Fruit fly (Drosophila melanogaster): ENCODE measurements around the gene hook.

The hook gene

DNA sequence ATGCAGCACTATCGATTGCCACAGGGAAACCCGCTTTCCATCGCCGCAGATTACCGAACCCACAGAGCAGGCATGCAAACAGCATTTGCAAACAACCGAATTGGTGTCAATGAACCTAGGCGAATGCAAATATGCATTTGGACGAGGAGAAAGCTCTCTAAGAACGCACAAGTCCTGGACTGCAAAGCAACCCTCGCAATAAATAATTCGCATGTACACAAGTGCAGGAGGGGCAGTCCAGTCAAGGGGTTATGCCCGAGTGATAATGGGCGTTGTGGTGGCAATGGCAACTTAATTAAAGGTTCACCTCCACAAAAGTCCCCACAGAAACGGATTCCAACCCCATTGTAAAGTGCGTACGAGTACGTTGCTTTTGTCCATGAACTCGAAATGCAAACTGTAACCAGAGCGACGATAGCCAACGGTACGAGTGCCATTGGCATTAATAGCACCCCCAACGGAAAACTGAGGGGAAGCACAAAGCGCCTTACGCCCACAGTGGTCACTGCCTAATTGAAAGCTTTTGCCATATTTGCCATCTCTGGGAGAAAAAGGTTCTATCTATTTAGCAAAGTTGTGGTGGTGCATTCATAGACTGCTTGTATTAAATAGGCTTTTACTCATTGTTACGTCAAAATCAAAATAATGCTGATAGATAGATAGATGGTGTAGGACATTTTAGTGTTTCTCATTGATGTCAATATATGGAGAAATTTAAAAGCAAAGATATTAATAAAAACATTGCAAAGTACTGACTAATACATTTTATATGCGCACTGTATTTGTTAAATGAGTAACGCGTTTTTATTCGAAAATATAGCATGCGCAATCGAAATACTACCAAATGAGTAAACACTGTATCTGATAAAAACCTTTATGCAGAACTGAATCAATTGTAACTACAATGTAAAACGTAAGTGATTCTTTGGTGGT is 50.2 kb downstream of the hook start:
- no peak for TF ChIP-seq dmrt93B (GFP tag; optimal IDR thresholded peaks at IDR 0.05)
- TF ChIP-seq br (GFP tag; optimal IDR thresholded peaks at IDR 0.05) = peak; percentile 28
- no peak for TF ChIP-seq dsf (GFP tag; optimal IDR thresholded peaks at IDR 0.05; ENCODE audit: borderline replicate concordance)
- no peak for TF ChIP-seq Hnf4 (GFP tag; optimal IDR thresholded peaks at IDR 0.05)
- no peak for TF ChIP-seq psq (GFP tag; optimal IDR thresholded peaks at IDR 0.05)
- no peak for TF ChIP-seq sage (GFP tag; optimal IDR thresholded peaks at IDR 0.05)
- TF ChIP-seq Dif (GFP tag; optimal IDR thresholded peaks at IDR 0.05; ENCODE audit: partially characterized antibody) = no peak
- peak; percentile 4 for TF ChIP-seq Sp1 (GFP tag; optimal IDR thresholded peaks at IDR 0.05)
- peak; percentile 23 for TF ChIP-seq tai (GFP tag; optimal IDR thresholded peaks at IDR 0.05)
- TF ChIP-seq foxo (GFP tag; optimal IDR thresholded peaks at IDR 0.05) = peak in 1 of 2 experiments; percentile 19
- TF ChIP-seq lola (GFP tag; optimal IDR thresholded peaks at IDR 0.05) = no peak
- peak; percentile 14 for TF ChIP-seq woc (GFP tag; optimal IDR thresholded peaks at IDR 0.05)
- TF ChIP-seq brk (GFP tag; optimal IDR thresholded peaks at IDR 0.05) = no peak
- TF ChIP-seq fru (GFP tag; optimal IDR thresholded peaks at IDR 0.05) = no peak
- TF ChIP-seq CG32264 (GFP tag; optimal IDR thresholded peaks at IDR 0.05) = no peak
- no peak for TF ChIP-seq Abd-B (GFP tag; optimal IDR thresholded peaks at IDR 0.05)
- TF ChIP-seq CrebA (GFP tag; optimal IDR thresholded peaks at IDR 0.05; ENCODE audit: borderline replicate concordance) = no peak
- no peak for TF ChIP-seq h (GFP tag; optimal IDR thresholded peaks at IDR 0.05)
- TF ChIP-seq Rel (GFP tag; optimal IDR thresholded peaks at IDR 0.05) = no peak
- no peak for TF ChIP-seq Rel (tag; optimal IDR thresholded peaks at IDR 0.05)
- TF ChIP-seq Myc (optimal IDR thresholded peaks at IDR 0.05) = no peak
- TF ChIP-seq jim (GFP tag; optimal IDR thresholded peaks at IDR 0.05) = no peak
- TF ChIP-seq Dfd (GFP tag; optimal IDR thresholded peaks at IDR 0.05) = no peak
- TF ChIP-seq pan (optimal IDR thresholded peaks at IDR 0.05) = no peak
- peak; percentile 11 for TF ChIP-seq HLH106 (tag; optimal IDR thresholded peaks at IDR 0.05)

DNA sequence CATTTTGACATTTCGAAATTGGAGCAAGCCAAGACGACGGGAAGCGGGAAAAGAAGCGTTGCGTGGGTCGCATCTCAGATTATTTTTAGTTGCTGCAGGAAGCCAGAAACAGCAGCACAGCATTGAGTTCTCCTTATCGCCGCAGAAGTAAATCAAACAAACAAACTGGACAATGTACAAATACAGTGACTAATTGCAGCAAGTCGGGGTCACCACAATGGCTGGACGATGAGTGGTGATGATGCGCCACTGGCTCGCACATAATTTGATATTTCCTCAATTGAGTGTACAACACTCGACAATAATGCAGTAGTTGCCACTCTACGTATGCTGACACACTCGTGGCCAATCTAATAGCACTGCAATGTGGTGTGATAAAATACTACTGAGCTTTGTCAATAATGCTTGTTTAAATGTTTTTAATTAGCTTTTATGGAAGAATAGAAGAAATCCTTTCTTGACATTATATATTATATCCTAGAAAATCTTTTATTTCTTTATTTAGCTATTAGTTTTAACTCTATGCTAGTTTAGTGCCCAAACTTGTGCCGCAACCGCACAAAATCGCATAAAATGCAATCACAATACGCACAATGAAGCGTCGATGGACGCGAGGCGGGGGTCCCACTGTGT is 51.2 kb downstream of the hook start:
- TF ChIP-seq psq (GFP tag; optimal IDR thresholded peaks at IDR 0.05) = no peak
- TF ChIP-seq foxo (GFP tag; optimal IDR thresholded peaks at IDR 0.05) = peak in 1 of 2 experiments; percentile 20
- TF ChIP-seq GATAd (GFP tag; optimal IDR thresholded peaks at IDR 0.05) = no peak
- no peak for TF ChIP-seq Rel (GFP tag; optimal IDR thresholded peaks at IDR 0.05)
- TF ChIP-seq Rel (tag; optimal IDR thresholded peaks at IDR 0.05) = no peak

DNA sequence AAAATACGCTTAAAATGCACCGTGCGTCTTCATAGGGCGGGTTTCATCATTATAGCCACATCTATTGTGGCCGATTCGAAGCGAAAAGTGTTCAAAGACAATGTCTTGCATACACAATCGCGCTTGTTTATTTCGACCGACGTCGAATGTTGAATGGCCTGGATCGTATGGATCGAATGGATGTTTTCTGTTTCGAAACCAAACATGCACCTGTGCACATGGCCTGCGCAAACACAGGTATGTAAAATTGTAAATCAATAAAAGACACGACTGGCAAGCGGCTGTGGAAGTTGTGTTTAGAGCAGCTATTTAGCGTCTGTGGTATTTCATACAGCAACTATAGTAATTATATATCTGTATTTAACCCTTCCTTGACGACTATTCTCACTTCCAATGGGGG is 51.8 kb downstream of the hook start:
- no peak for TF ChIP-seq HLH106 (tag; optimal IDR thresholded peaks at IDR 0.05)
- TF ChIP-seq jim (GFP tag; optimal IDR thresholded peaks at IDR 0.05) = no peak
- TF ChIP-seq Hnf4 (GFP tag; optimal IDR thresholded peaks at IDR 0.05) = peak; percentile 66
- no peak for TF ChIP-seq pan (optimal IDR thresholded peaks at IDR 0.05)
- peak; percentile 21 for TF ChIP-seq fru (GFP tag; optimal IDR thresholded peaks at IDR 0.05)
- peak; percentile 31 for TF ChIP-seq br (GFP tag; optimal IDR thresholded peaks at IDR 0.05)
- TF ChIP-seq Jra (GFP tag; optimal IDR thresholded peaks at IDR 0.05) = peak; percentile 43
- peak; percentile 98 for TF ChIP-seq Hr83 (GFP tag; optimal IDR thresholded peaks at IDR 0.05; ENCODE audit: poor library complexity, severe bottlenecking)
- TF ChIP-seq Mio (GFP tag; optimal IDR thresholded peaks at IDR 0.05) = no peak
- peak; percentile 57 for TF ChIP-seq rgr (GFP tag; optimal IDR thresholded peaks at IDR 0.05)
- TF ChIP-seq dmrt93B (GFP tag; optimal IDR thresholded peaks at IDR 0.05) = no peak
- TF ChIP-seq woc (GFP tag; optimal IDR thresholded peaks at IDR 0.05) = no peak
- TF ChIP-seq h (GFP tag; optimal IDR thresholded peaks at IDR 0.05) = peak; percentile 41
- TF ChIP-seq OdsH (GFP tag; optimal IDR thresholded peaks at IDR 0.05) = peak; percentile 45
- no peak for TF ChIP-seq usp (GFP tag; optimal IDR thresholded peaks at IDR 0.05)
- no peak for TF ChIP-seq dl (GFP tag; optimal IDR thresholded peaks at IDR 0.05; ENCODE audit: insufficient read depth in 1 of 2, partially characterized antibody in 2 of 2)
- TF ChIP-seq Vsx2 (GFP tag; optimal IDR thresholded peaks at IDR 0.05; ENCODE audit: partially characterized antibody) = no peak
- TF ChIP-seq Myc (optimal IDR thresholded peaks at IDR 0.05) = no peak
- no peak for TF ChIP-seq Rel (GFP tag; optimal IDR thresholded peaks at IDR 0.05)
- TF ChIP-seq Rel (tag; optimal IDR thresholded peaks at IDR 0.05) = no peak
- TF ChIP-seq Dif (GFP tag; optimal IDR thresholded peaks at IDR 0.05; ENCODE audit: partially characterized antibody) = no peak
- TF ChIP-seq tai (GFP tag; optimal IDR thresholded peaks at IDR 0.05) = no peak
- peak in 1 of 2 experiments; percentile 17 for TF ChIP-seq foxo (GFP tag; optimal IDR thresholded peaks at IDR 0.05)
- TF ChIP-seq N (GFP tag; optimal IDR thresholded peaks at IDR 0.05) = no peak
- TF ChIP-seq psq (GFP tag; optimal IDR thresholded peaks at IDR 0.05) = no peak
- TF ChIP-seq CG9705 (GFP tag; optimal IDR thresholded peaks at IDR 0.05) = no peak
- TF ChIP-seq dsf (GFP tag; optimal IDR thresholded peaks at IDR 0.05; ENCODE audit: borderline replicate concordance) = no peak
- TF ChIP-seq ey (GFP tag; optimal IDR thresholded peaks at IDR 0.05) = no peak
- no peak for TF ChIP-seq lola (GFP tag; optimal IDR thresholded peaks at IDR 0.05)
- no peak for TF ChIP-seq CG32264 (GFP tag; optimal IDR thresholded peaks at IDR 0.05)
- TF ChIP-seq brk (GFP tag; optimal IDR thresholded peaks at IDR 0.05) = peak; percentile 47
- TF ChIP-seq CrebA (GFP tag; optimal IDR thresholded peaks at IDR 0.05; ENCODE audit: borderline replicate concordance) = no peak
- TF ChIP-seq sv (GFP tag; optimal IDR thresholded peaks at IDR 0.05) = no peak

All from whole organism, wandering third instar larva.